Fruit fly (Drosophila melanogaster) whole organism, prepupa: ENCODE data around the gene CG33267.
A peak's percentile ranks its signal among the peaks of the same experiment; 100 is the strongest.

Source experiments
- Blimp-1 ChIP-seq: fragments of 200-800 bp; sonication (Bioruptor generic); optimal IDR thresholded peaks from 3 replicates; lab custom pipeline; 2017; ENCODE audit warnings: missing biosample characterization, missing genetic modification characterization, mild to moderate bottlenecking, moderate library complexity, missing genetic modification reagents
- CG10631 ChIP-seq: fragments of 200-800 bp; sonication (Bioruptor generic); optimal IDR thresholded peaks from 2 replicates; lab custom pipeline; 2016; ENCODE audit warnings: missing biosample characterization, missing genetic modification characterization
- CG10669 ChIP-seq: fragments of 200-800 bp; sonication (Bioruptor generic); optimal IDR thresholded peaks from 3 replicates; lab custom pipeline; 2018; ENCODE audit warnings: missing biosample characterization, mild to moderate bottlenecking, missing genetic modification characterization, moderate library complexity
- CG11294 ChIP-seq: fragments of 200-800 bp; sonication (Bioruptor generic); IDR thresholded peaks from 2 replicates; pipeline ENCODE4 v1.3.6; 2022; ENCODE audit warnings: missing biosample characterization, missing genetic modification characterization
- CG11762 ChIP-seq: fragments of 200-800 bp; sonication (Bioruptor generic); optimal IDR thresholded peaks from 3 replicates; lab custom pipeline; 2016; ENCODE audit warnings: missing biosample characterization, missing genetic modification characterization; ENCODE audit not compliant: insufficient read depth
- CG11902 ChIP-seq: fragments of 200-800 bp; sonication (Bioruptor generic); optimal IDR thresholded peaks from 3 replicates; lab custom pipeline; 2016; ENCODE audit warnings: missing biosample characterization, missing genetic modification characterization
- CG15336 ChIP-seq: fragments of 200-800 bp; sonication (Bioruptor generic); IDR thresholded peaks from 2 replicates; pipeline ENCODE4 v1.3.6; 2022; ENCODE audit warnings: missing biosample characterization, missing genetic modification characterization
- CG1621 ChIP-seq: fragments of 200-800 bp; sonication (Bioruptor generic); optimal IDR thresholded peaks from 3 replicates; lab custom pipeline; 2018; ENCODE audit warnings: missing biosample characterization, mild to moderate bottlenecking, missing genetic modification characterization
- CG31627 ChIP-seq: fragments of 200-800 bp; sonication (Bioruptor generic); optimal IDR thresholded peaks from 3 replicates; lab custom pipeline; 2016; ENCODE audit warnings: missing biosample characterization, missing genetic modification characterization
- CG32006 ChIP-seq: fragments of 200-800 bp; sonication (Bioruptor generic); optimal IDR thresholded peaks from 3 replicates; lab custom pipeline; 2017; ENCODE audit warnings: missing biosample characterization, mild to moderate bottlenecking, missing genetic modification characterization
- CG34406 ChIP-seq: fragments of 200-800 bp; sonication (Bioruptor generic); optimal IDR thresholded peaks from 3 replicates; lab custom pipeline; 2016; ENCODE audit warnings: missing biosample characterization, missing genetic modification characterization
- CG3919 ChIP-seq: fragments of 200-800 bp; sonication (Bioruptor generic); optimal IDR thresholded peaks from 3 replicates; lab custom pipeline; 2016; ENCODE audit warnings: missing biosample characterization, missing genetic modification characterization
- CG4318 ChIP-seq: fragments of 200-800 bp; sonication (Bioruptor generic); optimal IDR thresholded peaks from 3 replicates; lab custom pipeline; 2017; ENCODE audit warnings: missing biosample characterization, mild to moderate bottlenecking, missing genetic modification characterization
- CG6163 ChIP-seq: fragments of 200-800 bp; sonication (Bioruptor generic); IDR thresholded peaks from 3 replicates; pipeline ENCODE4 v1.3.6; 2022; ENCODE audit warnings: missing biosample characterization, missing genetic modification characterization
- CG6276 ChIP-seq: fragments of 200-800 bp; sonication (Bioruptor generic); optimal IDR thresholded peaks from 2 replicates; lab custom pipeline; 2017; ENCODE audit warnings: missing biosample characterization, mild to moderate bottlenecking, missing genetic modification characterization
- CG6808 ChIP-seq: fragments of 200-800 bp; sonication (Bioruptor generic); optimal IDR thresholded peaks from 3 replicates; lab custom pipeline; 2017; ENCODE audit warnings: missing biosample characterization, missing genetic modification characterization, mild to moderate bottlenecking, moderate library complexity, missing genetic modification reagents
- CG6854 ChIP-seq: fragments of 200-800 bp; sonication (Bioruptor generic); optimal IDR thresholded peaks from 2 replicates; lab custom pipeline; 2017; ENCODE audit warnings: missing biosample characterization, mild to moderate bottlenecking, missing genetic modification characterization
- CG7368 ChIP-seq: fragments of 200-800 bp; sonication (Bioruptor generic); optimal IDR thresholded peaks from 3 replicates; lab custom pipeline; 2016; ENCODE audit warnings: missing biosample characterization, missing genetic modification characterization
- CG8119 ChIP-seq: fragments of 200-800 bp; sonication (Bioruptor generic); IDR thresholded peaks from 3 replicates; pipeline ENCODE4 v1.3.6; 2022; ENCODE audit warnings: missing biosample characterization, missing genetic modification characterization
- CG8319 ChIP-seq: fragments of 200-800 bp; sonication (Bioruptor generic); optimal IDR thresholded peaks from 3 replicates; lab custom pipeline; 2016; ENCODE audit warnings: missing biosample characterization, missing genetic modification characterization
- CG8632 ChIP-seq: fragments of 200-800 bp; sonication (Bioruptor generic); optimal IDR thresholded peaks from 3 replicates; lab custom pipeline; 2016; ENCODE audit warnings: missing biosample characterization, missing genetic modification characterization
- CG9139 ChIP-seq: fragments of 200-800 bp; sonication (Bioruptor generic); optimal IDR thresholded peaks from 3 replicates; lab custom pipeline; 2017; ENCODE audit warnings: missing biosample characterization, mild to moderate bottlenecking, missing genetic modification characterization
- Eip75B ChIP-seq: fragments of 200-800 bp; sonication (Bioruptor generic); optimal IDR thresholded peaks from 3 replicates; lab custom pipeline; 2016; ENCODE audit warnings: missing biosample characterization, missing genetic modification characterization
- Eip93F ChIP-seq: fragments of 200-800 bp; sonication (Bioruptor generic); optimal IDR thresholded peaks from 2 replicates; lab custom pipeline; 2016; ENCODE audit warnings: missing biosample characterization, mild to moderate bottlenecking, missing genetic modification characterization
- Ets21C ChIP-seq: fragments of 200-800 bp; sonication (Bioruptor generic); optimal IDR thresholded peaks from 3 replicates; lab custom pipeline; 2016; ENCODE audit warnings: missing biosample characterization, missing genetic modification characterization
- Ets96B ChIP-seq: fragments of 200-800 bp; optimal IDR thresholded peaks from 2 replicates; lab custom pipeline; 2019; ENCODE audit warnings: missing biosample characterization, mild to moderate bottlenecking, missing genetic modification characterization, moderate library complexity
- Gug ChIP-seq: fragments of 200-800 bp; sonication (Bioruptor generic); IDR thresholded peaks from 2 replicates; pipeline ENCODE4 v1.3.6; 2022; ENCODE audit warnings: missing biosample characterization, missing genetic modification characterization
- Hr38 ChIP-seq: sonication (Bioruptor generic); optimal IDR thresholded peaks from 2 replicates; lab custom pipeline; 2016; ENCODE audit warnings: missing biosample characterization, missing genetic modification characterization
- Hr39 ChIP-seq: fragments of 200-800 bp; sonication (Bioruptor generic); optimal IDR thresholded peaks from 2 replicates; lab custom pipeline; 2016; ENCODE audit warnings: missing biosample characterization, missing genetic modification characterization
- Hr4 ChIP-seq: fragments of 200-800 bp; sonication (Bioruptor generic); optimal IDR thresholded peaks from 3 replicates; lab custom pipeline; 2016; ENCODE audit warnings: missing biosample characterization, missing genetic modification characterization
- Met ChIP-seq: fragments of 200-800 bp; sonication (Bioruptor generic); optimal IDR thresholded peaks from 3 replicates; lab custom pipeline; 2016; ENCODE audit warnings: missing biosample characterization, missing genetic modification characterization
- OdsH ChIP-seq: fragments of 200-800 bp; sonication (Bioruptor generic); optimal IDR thresholded peaks from 3 replicates; lab custom pipeline; 2016; ENCODE audit warnings: missing biosample characterization, missing genetic modification characterization
- Smox ChIP-seq: fragments of 200-800 bp; sonication (Bioruptor generic); optimal IDR thresholded peaks from 3 replicates; lab custom pipeline; 2016; ENCODE audit warnings: missing biosample characterization, missing genetic modification characterization
- Sox102F ChIP-seq: fragments of 200-800 bp; sonication (Bioruptor generic); optimal IDR thresholded peaks from 2 replicates; lab custom pipeline; 2016; ENCODE audit warnings: missing biosample characterization, mild to moderate bottlenecking, missing genetic modification characterization
- Sox14 ChIP-seq: fragments of 200-800 bp; sonication (Bioruptor generic); optimal IDR thresholded peaks from 3 replicates; lab custom pipeline; 2016; ENCODE audit warnings: missing biosample characterization, missing genetic modification characterization
- Sox15 ChIP-seq: fragments of 200-800 bp; sonication (Bioruptor generic); optimal IDR thresholded peaks from 3 replicates; lab custom pipeline; 2016; ENCODE audit warnings: missing biosample characterization, missing genetic modification characterization
- achi ChIP-seq: fragments of 200-800 bp; sonication (Bioruptor generic); optimal IDR thresholded peaks from 3 replicates; lab custom pipeline; 2016; ENCODE audit warnings: missing biosample characterization, missing genetic modification characterization
- acj6 ChIP-seq: fragments of 200-800 bp; sonication (Bioruptor generic); optimal IDR thresholded peaks from 3 replicates; lab custom pipeline; 2016; ENCODE audit warnings: missing biosample characterization, missing genetic modification characterization
- cyc ChIP-seq: fragments of 200-800 bp; sonication (Bioruptor generic); optimal IDR thresholded peaks from 3 replicates; lab custom pipeline; 2016; ENCODE audit warnings: missing biosample characterization, missing genetic modification characterization
- dac ChIP-seq: fragments of 200-800 bp; sonication (Bioruptor generic); optimal IDR thresholded peaks from 2 replicates; lab custom pipeline; 2017; ENCODE audit warnings: missing biosample characterization, mild to moderate bottlenecking, missing genetic modification characterization
- eg ChIP-seq: fragments of 200-800 bp; sonication (Bioruptor generic); IDR thresholded peaks from 3 replicates; pipeline ENCODE4 v1.3.6; 2022; ENCODE audit warnings: missing biosample characterization, missing genetic modification characterization
- esn ChIP-seq: fragments of 200-800 bp; sonication (Bioruptor generic); optimal IDR thresholded peaks from 2 replicates; lab custom pipeline; 2016; ENCODE audit warnings: missing biosample characterization, mild to moderate bottlenecking, missing genetic modification characterization, moderate library complexity
- fd59A ChIP-seq: fragments of 200-800 bp; sonication (Bioruptor generic); optimal IDR thresholded peaks from 2 replicates; lab custom pipeline; 2017; ENCODE audit warnings: missing biosample characterization, mild to moderate bottlenecking, missing genetic modification characterization, missing genetic modification reagents
- fd85E ChIP-seq: fragments of 200-800 bp; sonication (Bioruptor generic); optimal IDR thresholded peaks from 3 replicates; lab custom pipeline; 2016; ENCODE audit warnings: missing biosample characterization, missing genetic modification characterization
- fkh ChIP-seq: fragments of 200-800 bp; sonication (Bioruptor generic); optimal IDR thresholded peaks from 3 replicates; lab custom pipeline; 2017; ENCODE audit warnings: missing biosample characterization, mild to moderate bottlenecking, missing genetic modification characterization, moderate library complexity
- lz ChIP-seq: fragments of 200-800 bp; sonication (Bioruptor generic); optimal IDR thresholded peaks from 3 replicates; lab custom pipeline; 2016; ENCODE audit warnings: missing biosample characterization, missing genetic modification characterization
- net ChIP-seq: fragments of 200-800 bp; sonication (Bioruptor generic); optimal IDR thresholded peaks from 3 replicates; lab custom pipeline; 2016; ENCODE audit warnings: missing biosample characterization, missing genetic modification characterization
- pdm3 ChIP-seq: fragments of 200-800 bp; sonication (Bioruptor generic); optimal IDR thresholded peaks from 3 replicates; lab custom pipeline; 2016; ENCODE audit warnings: missing biosample characterization, missing genetic modification characterization
- salr ChIP-seq, 2 experiments: fragments of 200-800 bp; sonication (Bioruptor generic); optimal IDR thresholded peaks; 3 replicates each; lab custom pipeline; 2016 to 2018; ENCODE audit warnings: missing biosample characterization in 2 of 2, missing genetic modification characterization in 2 of 2, mild to moderate bottlenecking in 1 of 2
- ss ChIP-seq, 2 experiments: fragments of 200-800 bp; sonication (Bioruptor generic); optimal IDR thresholded peaks; 2 replicates in 1 of 2; 3 replicates in 1 of 2; lab custom pipeline; 2017 to 2018; ENCODE audit warnings: mild to moderate bottlenecking in 2 of 2, missing biosample characterization in 2 of 2, missing genetic modification characterization in 2 of 2, moderate library complexity in 1 of 2
- svp ChIP-seq: fragments of 200-800 bp; sonication (Bioruptor generic); peaks from one replicate; lab custom pipeline; 2016; ENCODE audit warnings: missing biosample characterization, missing genetic modification characterization
- topi ChIP-seq: fragments of 200-800 bp; sonication (Bioruptor generic); optimal IDR thresholded peaks from 3 replicates; lab custom pipeline; 2016; ENCODE audit warnings: missing biosample characterization, missing genetic modification characterization
- vri ChIP-seq: fragments of 200-800 bp; sonication (Bioruptor generic); optimal IDR thresholded peaks from 3 replicates; lab custom pipeline; 2016; ENCODE audit warnings: missing biosample characterization, mild to moderate bottlenecking, missing genetic modification characterization

The CG33267 gene

DNA sequence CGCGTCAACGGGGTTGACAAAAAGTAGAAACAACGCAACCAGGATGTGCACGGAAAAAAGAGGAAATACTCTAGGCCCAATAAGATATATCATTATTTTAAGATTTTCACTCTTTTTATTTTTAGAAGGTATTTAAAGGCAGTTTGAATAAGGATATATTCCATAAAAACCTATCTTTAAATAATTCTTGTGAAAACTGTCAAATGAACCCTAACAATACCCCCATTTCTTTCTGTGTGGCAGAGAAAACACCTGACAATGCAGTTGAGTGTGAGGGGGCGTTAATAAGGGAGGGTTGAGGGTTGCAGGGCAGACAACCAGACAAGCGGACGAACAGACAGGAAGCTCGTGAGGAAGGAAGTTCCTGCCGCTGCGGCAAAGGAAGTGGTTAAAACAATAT, 12.3 kb upstream of the CG33267 start:
- TF ChIP-seq CG32006 (GFP tag; lab: Kevin White, UChicago) (peak; percentile 78), CG15336 (peak; percentile 76), fkh (GFP tag; lab: Kevin White, UChicago) (no peak), salr (GFP tag; optimal IDR thresholded peaks at IDR 0.05; lab: Kevin White, UChicago) (peak; percentile 33 to 34), vri (GFP tag; lab: Kevin White, UChicago) (no peak), fd59A (peak; percentile 36), Blimp-1 (no peak), Sox102F (GFP tag; lab: Kevin White, UChicago) (peak; percentile 43), Hr4 (GFP tag; lab: Kevin White, UChicago) (peak; percentile 72), CG11902 (GFP tag; lab: Kevin White, UChicago) (peak; percentile 10), acj6 (GFP tag; lab: Kevin White, UChicago) (peak; percentile 47), CG4318 (GFP tag; lab: Kevin White, UChicago) (peak; percentile 47), dac (GFP tag; lab: Kevin White, UChicago) (peak; percentile 34), CG6163 (GFP tag; lab: Robert Waterston, UW) (peak; percentile 75; the same call in 2 of the 3 replicates), Ets96B (tag; lab: Kevin White, UChicago) (peak; percentile 71), CG8319 (no peak), Ets21C (no peak), CG8119 (GFP tag; lab: Robert Waterston, UW) (peak; percentile 68), CG10669 (GFP tag; lab: Kevin White, UChicago) (peak; percentile 70), svp (GFP tag; lab: Kevin White, UChicago) (peak; percentile 76), CG1621 (tag; lab: Kevin White, UChicago) (peak; percentile 31), eg (GFP tag; lab: Robert Waterston, UW) (peak; percentile 81), Eip75B (GFP tag; lab: Kevin White, UChicago) (peak; percentile 62), CG34406 (GFP tag; lab: Kevin White, UChicago) (peak; percentile 51), Sox14 (GFP tag; lab: Kevin White, UChicago) (peak; percentile 53), topi (GFP tag; lab: Kevin White, UChicago) (peak; percentile 63), CG11762 (GFP tag; lab: Kevin White, UChicago) (peak; percentile 33), CG9139 (no peak), CG6276 (GFP tag; lab: Kevin White, UChicago) (peak; percentile 56), esn (peak; percentile 57), fd85E (no peak), CG11294 (GFP tag; lab: Robert Waterston, UW) (no peak), CG3919 (peak; percentile 65), Hr38 (GFP tag; lab: Kevin White, UChicago) (no peak), net (GFP tag; lab: Kevin White, UChicago) (peak; percentile 63), CG6808 (GFP tag; lab: Kevin White, UChicago) (peak; percentile 58), Smox (GFP tag; lab: Kevin White, UChicago) (peak; percentile 48), CG10631 (peak; percentile 54), CG31627 (GFP tag; lab: Kevin White, UChicago) (peak; percentile 53), CG8632 (peak; percentile 48), CG7368 (GFP tag; lab: Kevin White, UChicago) (peak; percentile 12), cyc (GFP tag; lab: Kevin White, UChicago) (peak; percentile 52), pdm3 (GFP tag; lab: Kevin White, UChicago) (peak; percentile 59), OdsH (peak; percentile 51), Eip93F (GFP tag; lab: Kevin White, UChicago) (no peak), ss (GFP tag; optimal IDR thresholded peaks at IDR 0.05; lab: Kevin White, UChicago) (peak; percentile 21 to 64), lz (GFP tag; lab: Kevin White, UChicago) (peak; percentile 47), Met (GFP tag; lab: Kevin White, UChicago) (peak; percentile 48), Hr39 (GFP tag; lab: Kevin White, UChicago) (peak; percentile 36), CG6854 (no peak), Sox15 (GFP tag; lab: Kevin White, UChicago) (peak; percentile 16), Gug (GFP tag; lab: Robert Waterston, UW) (peak; percentile 53), achi (GFP tag; lab: Kevin White, UChicago) (peak; percentile 51)
